Fruit fly (Drosophila melanogaster) whole organism, embryonic: Measurements from ENCODE around the gene RabX6.

Experiments
- Bdp1 ChIP-seq: fragments of 200-800 bp; sonication (Bioruptor generic); optimal IDR thresholded peaks from 3 replicates; lab custom pipeline; 2016; ENCODE audit warnings: missing biosample characterization, missing genetic modification characterization
- CG1024 ChIP-seq: fragments of 200-800 bp; sonication (Bioruptor generic); IDR thresholded peaks from 2 replicates; pipeline ENCODE4 v1.3.6; 2022; ENCODE audit warnings: missing biosample characterization, missing genetic modification characterization
- CG11456 ChIP-seq: fragments of 200-800 bp; sonication (Bioruptor generic); IDR thresholded peaks from 3 replicates; pipeline ENCODE4 v1.3.6; 2022; ENCODE audit warnings: missing biosample characterization, missing genetic modification characterization
- CG13296 ChIP-seq: fragments of 200-800 bp; sonication (Bioruptor generic); optimal IDR thresholded peaks from 3 replicates; lab custom pipeline; 2018; ENCODE audit warnings: missing biosample characterization, mild to moderate bottlenecking, missing genetic modification characterization
- CG14441 ChIP-seq: fragments of 200-800 bp; sonication (Bioruptor generic); IDR thresholded peaks from 2 replicates; pipeline ENCODE4 v1.3.6; 2022; ENCODE audit warnings: missing biosample characterization, missing genetic modification characterization
- CG15269 ChIP-seq: fragments of 200-800 bp; sonication (Bioruptor generic); optimal IDR thresholded peaks from 2 replicates; lab custom pipeline; 2018; ENCODE audit warnings: missing biosample characterization, mild to moderate bottlenecking, missing genetic modification characterization, moderate library complexity
- CG17186 ChIP-seq: fragments of 200-800 bp; sonication (Bioruptor generic); optimal IDR thresholded peaks from 3 replicates; lab custom pipeline; 2017; ENCODE audit warnings: missing biosample characterization, missing genetic modification reagents, missing genetic modification characterization
- CG17612 ChIP-seq: fragments of 200-800 bp; sonication (Bioruptor generic); IDR thresholded peaks from 2 replicates; pipeline ENCODE4 v1.3.6; 2022; ENCODE audit warnings: missing biosample characterization, missing genetic modification characterization
- CG1792 ChIP-seq: fragments of 200-800 bp; sonication (Bioruptor generic); optimal IDR thresholded peaks from 2 replicates; lab custom pipeline; 2016; ENCODE audit warnings: missing biosample characterization, missing genetic modification characterization
- CG30403 ChIP-seq: fragments of 200-800 bp; sonication (Bioruptor generic); optimal IDR thresholded peaks from 3 replicates; lab custom pipeline; 2016; ENCODE audit warnings: missing biosample characterization, missing genetic modification characterization
- CG31365 ChIP-seq: fragments of 200-800 bp; sonication (Bioruptor generic); optimal IDR thresholded peaks from 2 replicates; lab custom pipeline; 2018; ENCODE audit warnings: missing biosample characterization, mild to moderate bottlenecking, missing genetic modification characterization
- CG34376 ChIP-seq: fragments of 200-800 bp; sonication (Bioruptor generic); optimal IDR thresholded peaks from 2 replicates; lab custom pipeline; 2018; ENCODE audit warnings: missing biosample characterization, mild to moderate bottlenecking, missing genetic modification characterization
- CG4730 ChIP-seq: fragments of 200-800 bp; sonication (Bioruptor generic); IDR thresholded peaks from 2 replicates; pipeline ENCODE4 v1.3.6; 2022; ENCODE audit warnings: missing biosample characterization, missing genetic modification characterization
- CG6791 ChIP-seq: fragments of 200-800 bp; sonication (Bioruptor generic); IDR thresholded peaks from 3 replicates; pipeline ENCODE4 v1.3.6; 2022; ENCODE audit warnings: missing biosample characterization, missing genetic modification characterization; ENCODE audit not compliant: partially characterized antibody
- CG6813 ChIP-seq: fragments of 200-800 bp; sonication (Bioruptor generic); optimal IDR thresholded peaks from 2 replicates; lab custom pipeline; 2017; ENCODE audit warnings: missing biosample characterization, missing genetic modification characterization, mild to moderate bottlenecking, moderate library complexity, missing genetic modification reagents
- CG7271 ChIP-seq: fragments of 200-800 bp; sonication (Bioruptor generic); optimal IDR thresholded peaks from 2 replicates; lab custom pipeline; 2018; ENCODE audit warnings: missing biosample characterization, mild to moderate bottlenecking, missing genetic modification characterization, moderate library complexity
- CG7786 ChIP-seq: fragments of 200-800 bp; sonication (Bioruptor generic); optimal IDR thresholded peaks from 2 replicates; lab custom pipeline; 2016; ENCODE audit warnings: missing biosample characterization, missing genetic modification characterization
- CG8944 ChIP-seq: fragments of 200-800 bp; sonication (Bioruptor generic); optimal IDR thresholded peaks from 3 replicates; lab custom pipeline; 2016; ENCODE audit warnings: missing biosample characterization, missing genetic modification characterization
- CG9797 ChIP-seq: fragments of 200-800 bp; sonication (Bioruptor generic); optimal IDR thresholded peaks from 3 replicates; lab custom pipeline; 2018; ENCODE audit warnings: missing biosample characterization, mild to moderate bottlenecking, missing genetic modification characterization
- CHES-1-like ChIP-seq: fragments of 200-800 bp; sonication (Bioruptor generic); optimal IDR thresholded peaks from 2 replicates; lab custom pipeline; 2016; ENCODE audit warnings: missing biosample characterization, missing genetic modification characterization
- CkIIα-i1 ChIP-seq: fragments of 200-800 bp; sonication (Bioruptor generic); IDR thresholded peaks from 2 replicates; pipeline ENCODE4 v1.3.6; 2022; ENCODE audit warnings: missing biosample characterization, missing genetic modification characterization
- Ets65A ChIP-seq: fragments of 200-800 bp; sonication (Bioruptor generic); peaks from one replicate; lab custom pipeline; 2016; ENCODE audit warnings: missing biosample characterization, missing genetic modification characterization
- Fer1 ChIP-seq: fragments of 200-800 bp; sonication (Bioruptor generic); optimal IDR thresholded peaks from 2 replicates; lab custom pipeline; 2017; ENCODE audit warnings: missing biosample characterization, mild to moderate bottlenecking, missing genetic modification characterization
- GATAe ChIP-seq: fragments of 200-800 bp; sonication (Bioruptor generic); conservative IDR thresholded peaks from 2 replicates; pipeline ENCODE4 v1.3.6; 2022; ENCODE audit warnings: missing biosample characterization, missing genetic modification characterization
- Lhr ChIP-seq: fragments of 200-800 bp; sonication (Bioruptor generic); optimal IDR thresholded peaks from 3 replicates; lab custom pipeline; 2017; ENCODE audit warnings: mild to moderate bottlenecking, missing biosample characterization, missing genetic modification reagents, missing genetic modification characterization
- Med ChIP-seq: fragments of 200-800 bp; sonication (Bioruptor generic); peaks from one replicate; lab custom pipeline; 2016; ENCODE audit warnings: missing biosample characterization, missing genetic modification characterization, mild to moderate bottlenecking, inconsistent platforms, moderate library complexity
- NFAT ChIP-seq: fragments of 200-800 bp; sonication (Bioruptor generic); IDR thresholded peaks from 2 replicates; pipeline ENCODE4 v1.3.6; 2022; ENCODE audit warnings: missing biosample characterization, missing genetic modification characterization
- Rfx ChIP-seq: fragments of 200-800 bp; sonication (Bioruptor generic); IDR thresholded peaks from 2 replicates; pipeline ENCODE4 v1.3.6; 2022; ENCODE audit warnings: missing biosample characterization, missing genetic modification characterization
- aop ChIP-seq: fragments of 200-800 bp; sonication (Bioruptor generic); IDR thresholded peaks from 2 replicates; pipeline ENCODE4 v1.3.6; 2022; ENCODE audit warnings: missing biosample characterization, missing genetic modification characterization
- bab2 ChIP-seq: fragments of 200-800 bp; sonication (Bioruptor generic); optimal IDR thresholded peaks from 2 replicates; lab custom pipeline; 2016; ENCODE audit warnings: missing biosample characterization, missing genetic modification characterization
- btn ChIP-seq: fragments of 200-800 bp; sonication (Bioruptor generic); optimal IDR thresholded peaks from 2 replicates; lab custom pipeline; 2016; ENCODE audit warnings: missing biosample characterization, missing genetic modification characterization
- corto ChIP-seq: fragments of 200-800 bp; sonication (Bioruptor generic); optimal IDR thresholded peaks from 2 replicates; lab custom pipeline; 2016; ENCODE audit warnings: missing biosample characterization, mild to moderate bottlenecking, missing genetic modification characterization, moderate library complexity
- cwo ChIP-seq: fragments of 200-800 bp; sonication (Bioruptor generic); optimal IDR thresholded peaks from 3 replicates; lab custom pipeline; 2017; ENCODE audit warnings: missing biosample characterization, missing genetic modification characterization, mild to moderate bottlenecking, moderate library complexity, missing genetic modification reagents
- dan ChIP-seq: fragments of 200-800 bp; sonication (Bioruptor generic); IDR thresholded peaks from 2 replicates; pipeline ENCODE4 v1.3.6; 2022; ENCODE audit warnings: missing biosample characterization, missing genetic modification characterization
- fd3F ChIP-seq: fragments of 200-800 bp; sonication (Bioruptor generic); optimal IDR thresholded peaks from 2 replicates; lab custom pipeline; 2018; ENCODE audit warnings: missing biosample characterization, mild to moderate bottlenecking, missing genetic modification characterization, moderate library complexity
- ftz-f1 ChIP-seq: fragments of 200-800 bp; sonication (Bioruptor generic); optimal IDR thresholded peaks from 2 replicates; lab custom pipeline; 2016; ENCODE audit warnings: missing biosample characterization, missing genetic modification characterization
- gem ChIP-seq: fragments of 200-800 bp; sonication (Bioruptor generic); optimal IDR thresholded peaks from 2 replicates; lab custom pipeline; 2019; ENCODE audit warnings: missing biosample characterization, mild to moderate bottlenecking, missing genetic modification characterization, moderate library complexity
- gsb ChIP-seq: fragments of 200-800 bp; sonication (Bioruptor generic); IDR thresholded peaks from 2 replicates; pipeline ENCODE4 v1.3.6; 2022; ENCODE audit warnings: missing biosample characterization, missing genetic modification characterization
- lab ChIP-seq: fragments of 200-800 bp; sonication (Bioruptor generic); optimal IDR thresholded peaks from 3 replicates; lab custom pipeline; 2017; ENCODE audit warnings: missing biosample characterization, missing genetic modification characterization, mild to moderate bottlenecking, moderate library complexity, missing genetic modification reagents
- lbe ChIP-seq: fragments of 200-800 bp; sonication (Bioruptor generic); optimal IDR thresholded peaks from 2 replicates; lab custom pipeline; 2016; ENCODE audit warnings: missing biosample characterization, mild to moderate bottlenecking, missing genetic modification characterization
- lilli ChIP-seq: fragments of 200-800 bp; sonication (Bioruptor generic); optimal IDR thresholded peaks from 3 replicates; lab custom pipeline; 2016; ENCODE audit warnings: missing biosample characterization, missing genetic modification characterization
- p53 ChIP-seq: fragments of 200-800 bp; sonication (Bioruptor generic); optimal IDR thresholded peaks from 2 replicates; lab custom pipeline; 2016; ENCODE audit warnings: missing biosample characterization, missing genetic modification characterization
- prd ChIP-seq, 3 experiments: fragments of >200 bp in 2 of 3; fragments of 200-800 bp in 1 of 3; sonication (Bioruptor generic) in 1 of 3; optimal IDR thresholded peaks in 2 of 3; IDR thresholded peaks in 1 of 3; 2 replicates in 2 of 3; 3 replicates in 1 of 3; pipeline versions ENCODE4 v1.3.6 to Lab custom; 2017 to 2022; ENCODE audit warnings: missing biosample characterization in 1 of 3, missing genetic modification characterization in 1 of 3
- ranshi ChIP-seq: fragments of 200-800 bp; sonication (Bioruptor generic); IDR thresholded peaks from 2 replicates; pipeline ENCODE4 v1.3.6; 2022; ENCODE audit warnings: missing biosample characterization, missing genetic modification characterization
- ro ChIP-seq: fragments of 200-800 bp; sonication (Bioruptor generic); IDR thresholded peaks from 2 replicates; pipeline ENCODE4 v1.3.6; 2022; ENCODE audit warnings: missing biosample characterization, missing genetic modification characterization
- sens ChIP-seq: fragments of 200-800 bp; sonication (Bioruptor generic); peaks from one replicate; lab custom pipeline; 2016; ENCODE audit warnings: missing biosample characterization, missing genetic modification characterization
- sug ChIP-seq: fragments of 200-800 bp; optimal IDR thresholded peaks from 2 replicates; lab custom pipeline; 2019; ENCODE audit warnings: missing biosample characterization, mild to moderate bottlenecking, missing genetic modification characterization, moderate library complexity
- zfh2 ChIP-seq: fragments of 200-800 bp; sonication (Bioruptor generic); optimal IDR thresholded peaks from 2 replicates; lab custom pipeline; 2016; ENCODE audit warnings: missing biosample characterization, missing genetic modification characterization

The RabX6 gene

dm6 chr3L:648155-649024 lies 41.9 kb upstream of the RabX6 start, which contains the start of gene Gale (continued):
- TF ChIP-seq CG6791 (GFP tag; lab: Robert Waterston, UW) (peak; percentile 67), CG31365 (no peak), bab2 (GFP tag; lab: Kevin White, UChicago) (peak; percentile 68), fd3F (GFP tag; lab: Kevin White, UChicago) (no peak), CHES-1-like (GFP tag; lab: Kevin White, UChicago) (no peak), CG15269 (no peak), btn (no peak), CG4730 (GFP tag; lab: Robert Waterston, UW) (no peak), zfh2 (GFP tag; lab: Kevin White, UChicago) (no peak), cwo (GFP tag; lab: Kevin White, UChicago) (peak; percentile 41), CG1792 (GFP tag; lab: Kevin White, UChicago) (no peak), p53 (GFP tag; lab: Kevin White, UChicago) (no peak), dan (no peak), lilli (GFP tag; lab: Kevin White, UChicago) (no peak), CG13296 (GFP tag; lab: Kevin White, UChicago) (no peak), ranshi (GFP tag; lab: Robert Waterston, UW) (0 out of 2 replicates have a peak, but pooled peaks have one; percentile 13), Bdp1 (GFP tag; lab: Kevin White, UChicago) (no peak), Lhr (peak; percentile 50), Fer1 (GFP tag; lab: Kevin White, UChicago) (peak; percentile 24), CG6813 (GFP tag; lab: Kevin White, UChicago) (no peak), CG7271 (tag; lab: Kevin White, UChicago) (no peak), CG17186 (GFP tag; lab: Kevin White, UChicago) (no peak), CG7786 (GFP tag; lab: Kevin White, UChicago) (no peak), CG9797 (GFP tag; lab: Kevin White, UChicago) (no peak), ro (no peak), CG14441 (GFP tag; lab: Robert Waterston, UW) (no peak), gem (tag; lab: Kevin White, UChicago) (no peak), CG8944 (GFP tag; lab: Kevin White, UChicago) (no peak)

dm6 chr3L:649025-649769 lies 41.1 kb upstream of the RabX6 start:
- TF ChIP-seq Ets65A (peak; percentile 9), NFAT (GFP tag; lab: Robert Waterston, UW) (no peak), CkIIα-i1 (GFP tag; lab: Robert Waterston, UW) (0 out of 2 replicates have a peak, but pooled peaks have one; percentile 4), CG1024 (no peak), GATAe (GFP tag; lab: Robert Waterston, UW) (0 out of 2 replicates have a peak, but pooled peaks have one; percentile 14), CG11456 (GFP tag; lab: Robert Waterston, UW) (no peak), Rfx (GFP tag; lab: Robert Waterston, UW) (0 out of 2 replicates have a peak, but pooled peaks have one; percentile 4), Med (peak; percentile 20), gsb (no peak), sug (tag; lab: Kevin White, UChicago) (peak; percentile 31), aop (GFP tag; lab: Robert Waterston, UW) (0 out of 2 replicates have a peak, but pooled peaks have one; percentile 10), sens (peak; percentile 36), lab (peak; percentile 51), CG17612 (no peak), CG30403 (GFP tag; lab: Kevin White, UChicago) (no peak), CG34376 (GFP tag; lab: Kevin White, UChicago) (peak; percentile 13), prd (optimal IDR thresholded peaks at IDR 0.05; lab: Kevin White, UChicago) (no peak), prd (GFP tag; IDR thresholded peaks at IDR 0.05; lab: Robert Waterston, UW) (peak; percentile 13; the same call in 1 of the 3 replicates), lbe (GFP tag; lab: Kevin White, UChicago) (no peak), ftz-f1 (GFP tag; lab: Kevin White, UChicago) (peak; percentile 51), corto (GFP tag; lab: Kevin White, UChicago) (no peak)
